Fruit fly (Drosophila melanogaster) Kc167 (cell line): Measurements from ENCODE around the gene CG43672.

Experiments used
- Myc ChIP-seq: fragments of >200 bp; optimal IDR thresholded peaks from 2 replicates; lab custom pipeline; 2017; ENCODE audit warnings: missing external identifiers
- Sin3A ChIP-seq: fragments of >200 bp; optimal IDR thresholded peaks from 2 replicates; lab custom pipeline; 2018; ENCODE audit warnings: missing external identifiers
- h ChIP-seq: fragments of >200 bp; optimal IDR thresholded peaks from 3 replicates; lab custom pipeline; 2018; ENCODE audit warnings: missing external identifiers
- insv ChIP-seq: fragments of >200 bp; optimal IDR thresholded peaks from 3 replicates; lab custom pipeline; 2018; ENCODE audit warnings: missing external identifiers
- psq ChIP-seq: fragments of >200 bp; optimal IDR thresholded peaks from 2 replicates; lab custom pipeline; 2017; ENCODE audit warnings: missing external identifiers
- ttk ChIP-seq: sonication (Bioruptor generic); optimal IDR thresholded peaks from 2 replicates; lab custom pipeline; 2017; ENCODE audit warnings: missing external identifiers

DNA sequence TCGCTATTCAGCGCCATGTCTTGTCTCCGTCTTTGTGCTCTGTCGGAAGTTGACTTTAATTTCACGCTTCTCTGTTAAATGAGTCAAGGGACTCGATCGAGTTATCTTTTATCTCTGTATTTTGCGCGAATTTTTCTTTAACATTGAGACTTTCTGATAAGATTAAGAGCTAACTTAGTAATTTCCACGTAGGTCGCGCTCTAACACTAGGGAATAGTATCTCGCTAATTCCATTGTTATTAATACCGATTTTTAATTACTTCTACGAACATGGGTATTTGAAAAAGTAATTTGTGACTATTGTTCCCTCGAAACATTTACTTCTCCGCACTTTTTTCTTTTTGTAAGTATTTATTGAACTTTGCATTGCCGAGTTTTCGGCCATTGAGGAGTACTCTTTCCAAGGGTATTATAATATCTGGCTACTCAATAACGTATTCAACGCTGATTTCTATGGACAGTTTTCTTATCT, 6.3 kb upstream of the CG43672 start, which contains the start of gene CG8952:
- TF ChIP-seq insv (lab: Kevin White, UChicago): no peak
- no peak for TF ChIP-seq Sin3A (lab: Kevin White, UChicago)
- no peak for TF ChIP-seq psq (lab: Kevin White, UChicago)
- no peak for TF ChIP-seq Myc (lab: Kevin White, UChicago)
- TF ChIP-seq h (lab: Kevin White, UChicago): no peak
- no peak for TF ChIP-seq ttk (lab: Kevin White, UChicago)
